Fruit fly (Drosophila melanogaster) whole organism, embryonic: Measurements from ENCODE around the gene CG17593.
A peak's percentile ranks its signal among the peaks of the same experiment; 100 is the strongest.

Experiments
- ATbp ChIP-seq: fragments of 200-800 bp; sonication (Bioruptor generic); optimal IDR thresholded peaks from 2 replicates; lab custom pipeline; 2017; ENCODE audit warnings: missing biosample characterization, mild to moderate bottlenecking, missing genetic modification characterization, missing genetic modification reagents
- BEAF-32 ChIP-seq: fragments of 200-800 bp; sonication (Bioruptor generic); optimal IDR thresholded peaks from 3 replicates; lab custom pipeline; 2017; ENCODE audit warnings: missing biosample characterization, missing genetic modification characterization, mild to moderate bottlenecking, moderate library complexity, missing genetic modification reagents
- CG10366 ChIP-seq: fragments of 200-800 bp; sonication (Bioruptor generic); IDR thresholded peaks from 2 replicates; pipeline ENCODE4 v1.3.6; 2022; ENCODE audit warnings: missing biosample characterization, missing genetic modification characterization
- CG1233 ChIP-seq: fragments of 200-800 bp; sonication (Bioruptor generic); optimal IDR thresholded peaks from 4 replicates; lab custom pipeline; 2018; ENCODE audit warnings: missing biosample characterization, mild to moderate bottlenecking, missing genetic modification characterization
- CG12391 ChIP-seq: fragments of 200-800 bp; sonication (Bioruptor generic); optimal IDR thresholded peaks from 3 replicates; lab custom pipeline; 2018; ENCODE audit warnings: missing biosample characterization, mild to moderate bottlenecking, missing genetic modification characterization, moderate library complexity
- CG13287 ChIP-seq: fragments of 200-800 bp; sonication (Bioruptor generic); IDR thresholded peaks from 2 replicates; pipeline ENCODE4 v1.3.6; 2022; ENCODE audit warnings: missing biosample characterization, missing genetic modification characterization; ENCODE audit not compliant: partially characterized antibody
- CG15601 ChIP-seq: fragments of 200-800 bp; sonication (Bioruptor generic); optimal IDR thresholded peaks from 3 replicates; lab custom pipeline; 2019; ENCODE audit warnings: missing biosample characterization, mild to moderate bottlenecking, missing genetic modification characterization, moderate library complexity
- CG1602 ChIP-seq: fragments of 200-800 bp; sonication (Bioruptor generic); optimal IDR thresholded peaks from 3 replicates; lab custom pipeline; 2016; ENCODE audit warnings: missing biosample characterization, missing genetic modification characterization
- CG16813 ChIP-seq: fragments of 200-800 bp; sonication (Bioruptor generic); IDR thresholded peaks from 3 replicates; pipeline ENCODE4 v1.3.6; 2022; ENCODE audit warnings: missing biosample characterization, missing genetic modification characterization; ENCODE audit not compliant: partially characterized antibody
- CG17612 ChIP-seq: fragments of 200-800 bp; sonication (Bioruptor generic); IDR thresholded peaks from 2 replicates; pipeline ENCODE4 v1.3.6; 2022; ENCODE audit warnings: missing biosample characterization, missing genetic modification characterization
- CG2116 ChIP-seq: fragments of 200-800 bp; sonication (Bioruptor generic); optimal IDR thresholded peaks from 3 replicates; lab custom pipeline; 2018; ENCODE audit warnings: missing biosample characterization, mild to moderate bottlenecking, missing genetic modification characterization
- CG2712 ChIP-seq: fragments of 200-800 bp; optimal IDR thresholded peaks from 3 replicates; lab custom pipeline; 2019; ENCODE audit warnings: missing biosample characterization, mild to moderate bottlenecking, missing genetic modification characterization, moderate library complexity
- CG2875 ChIP-seq: fragments of 200-800 bp; sonication (Bioruptor generic); optimal IDR thresholded peaks from 2 replicates; lab custom pipeline; 2017; ENCODE audit warnings: missing biosample characterization, mild to moderate bottlenecking, missing genetic modification characterization, missing genetic modification reagents
- CG31441 ChIP-seq: fragments of 200-800 bp; sonication (Bioruptor generic); IDR thresholded peaks from 2 replicates; pipeline ENCODE4 v1.3.6; 2022; ENCODE audit warnings: missing biosample characterization, missing genetic modification characterization
- CG3838 ChIP-seq: fragments of 200-800 bp; sonication (Bioruptor generic); optimal IDR thresholded peaks from 3 replicates; lab custom pipeline; 2016; ENCODE audit warnings: missing biosample characterization, missing genetic modification characterization
- CG4404 ChIP-seq: fragments of 200-800 bp; sonication (Bioruptor generic); IDR thresholded peaks from 2 replicates; pipeline ENCODE4 v1.3.6; 2022; ENCODE audit warnings: missing biosample characterization, missing genetic modification characterization
- CG4707 ChIP-seq: fragments of 200-800 bp; sonication (Bioruptor generic); optimal IDR thresholded peaks from 2 replicates; lab custom pipeline; 2018; ENCODE audit warnings: missing biosample characterization, mild to moderate bottlenecking, missing genetic modification characterization, moderate library complexity
- CG6272 ChIP-seq: fragments of 200-800 bp; sonication (Bioruptor generic); IDR thresholded peaks from 2 replicates; pipeline ENCODE4 v1.3.6; 2022; ENCODE audit warnings: missing biosample characterization, missing genetic modification characterization
- CG6654 ChIP-seq: fragments of 200-800 bp; sonication (Bioruptor generic); optimal IDR thresholded peaks from 2 replicates; lab custom pipeline; 2017; ENCODE audit warnings: missing biosample characterization, mild to moderate bottlenecking, missing genetic modification characterization
- CG6765 ChIP-seq: fragments of 200-800 bp; sonication (Bioruptor generic); optimal IDR thresholded peaks from 3 replicates; lab custom pipeline; 2017; ENCODE audit warnings: missing biosample characterization, mild to moderate bottlenecking, missing genetic modification characterization
- CG7839 ChIP-seq: fragments of 200-800 bp; sonication (Bioruptor generic); optimal IDR thresholded peaks from 3 replicates; lab custom pipeline; 2018; ENCODE audit warnings: missing biosample characterization, mild to moderate bottlenecking, missing genetic modification characterization, moderate library complexity
- CG8944 ChIP-seq: fragments of 200-800 bp; sonication (Bioruptor generic); optimal IDR thresholded peaks from 3 replicates; lab custom pipeline; 2016; ENCODE audit warnings: missing biosample characterization, missing genetic modification characterization
- CG9609 ChIP-seq: fragments of 200-800 bp; sonication (Bioruptor generic); optimal IDR thresholded peaks from 3 replicates; lab custom pipeline; 2016; ENCODE audit warnings: missing biosample characterization, missing genetic modification characterization
- CG9797 ChIP-seq: fragments of 200-800 bp; sonication (Bioruptor generic); optimal IDR thresholded peaks from 3 replicates; lab custom pipeline; 2018; ENCODE audit warnings: missing biosample characterization, mild to moderate bottlenecking, missing genetic modification characterization
- Dfd ChIP-seq, 2 experiments: fragments of >200 bp; optimal IDR thresholded peaks; 2 replicates each; lab custom pipeline; 2017; ENCODE audit warnings: missing biosample characterization in 2 of 2, missing genetic modification characterization in 2 of 2
- Eip74EF ChIP-seq, 2 experiments: fragments of 200-800 bp in 1 of 2; fragments of >200 bp in 1 of 2; sonication (Bioruptor generic) in 1 of 2; optimal IDR thresholded peaks; 2 replicates each; lab custom pipeline; 2017 to 2019; ENCODE audit warnings: missing biosample characterization in 2 of 2, missing genetic modification characterization in 2 of 2, mild to moderate bottlenecking in 1 of 2, moderate library complexity in 1 of 2
- Fer3 ChIP-seq: fragments of 200-800 bp; sonication (Bioruptor generic); optimal IDR thresholded peaks from 2 replicates; lab custom pipeline; 2018; ENCODE audit warnings: missing biosample characterization, mild to moderate bottlenecking, missing genetic modification characterization, moderate library complexity
- H15 ChIP-seq: fragments of 200-800 bp; sonication (Bioruptor generic); IDR thresholded peaks from 3 replicates; pipeline ENCODE4 v1.3.6; 2022; ENCODE audit warnings: missing biosample characterization, missing genetic modification characterization
- Lim3 ChIP-seq: fragments of 200-800 bp; sonication (Bioruptor generic); IDR thresholded peaks from 2 replicates; pipeline ENCODE4 v1.3.6; 2022; ENCODE audit warnings: missing biosample characterization, missing genetic modification characterization
- MESR4 ChIP-seq: fragments of 200-800 bp; sonication (Bioruptor generic); optimal IDR thresholded peaks from 2 replicates; lab custom pipeline; 2018; ENCODE audit warnings: missing biosample characterization, mild to moderate bottlenecking, missing genetic modification characterization, moderate library complexity
- MTF-1 ChIP-seq: fragments of 200-800 bp; sonication (Bioruptor generic); optimal IDR thresholded peaks from 2 replicates; lab custom pipeline; 2018; ENCODE audit warnings: missing biosample characterization, mild to moderate bottlenecking, missing genetic modification characterization, borderline replicate concordance
- Ravus ChIP-seq: fragments of 200-800 bp; sonication (Bioruptor generic); IDR thresholded peaks from 2 replicates; pipeline ENCODE4 v1.3.6; 2022; ENCODE audit warnings: missing biosample characterization, missing genetic modification characterization
- Sin3A ChIP-seq: fragments of >200 bp; optimal IDR thresholded peaks from 2 replicates; lab custom pipeline; 2018
- Sry-β ChIP-seq: fragments of 200-800 bp; sonication (Bioruptor generic); optimal IDR thresholded peaks from 2 replicates; lab custom pipeline; 2018; ENCODE audit warnings: missing biosample characterization, mild to moderate bottlenecking, missing genetic modification characterization, moderate library complexity
- ato ChIP-seq: fragments of 200-800 bp; sonication (Bioruptor generic); IDR thresholded peaks from 2 replicates; pipeline ENCODE4 v1.3.6; 2022; ENCODE audit warnings: missing biosample characterization, missing genetic modification characterization; ENCODE audit not compliant: partially characterized antibody
- dmrt99B ChIP-seq: fragments of 200-800 bp; sonication (Bioruptor generic); optimal IDR thresholded peaks from 2 replicates; lab custom pipeline; 2018; ENCODE audit warnings: missing biosample characterization, mild to moderate bottlenecking, missing genetic modification characterization, moderate library complexity
- en ChIP-seq: fragments of 200-800 bp; sonication (Bioruptor generic); optimal IDR thresholded peaks from 2 replicates; lab custom pipeline; 2016; ENCODE audit warnings: missing biosample characterization, missing genetic modification characterization
- exex ChIP-seq: fragments of 200-800 bp; sonication (Bioruptor generic); optimal IDR thresholded peaks from 4 replicates; lab custom pipeline; 2018; ENCODE audit warnings: missing biosample characterization, mild to moderate bottlenecking, missing genetic modification characterization, moderate library complexity
- fd3F ChIP-seq: fragments of 200-800 bp; sonication (Bioruptor generic); optimal IDR thresholded peaks from 2 replicates; lab custom pipeline; 2018; ENCODE audit warnings: missing biosample characterization, mild to moderate bottlenecking, missing genetic modification characterization, moderate library complexity
- gem ChIP-seq: fragments of 200-800 bp; sonication (Bioruptor generic); optimal IDR thresholded peaks from 2 replicates; lab custom pipeline; 2019; ENCODE audit warnings: missing biosample characterization, mild to moderate bottlenecking, missing genetic modification characterization, moderate library complexity
- lmd ChIP-seq: fragments of 200-800 bp; sonication (Bioruptor generic); IDR thresholded peaks from 2 replicates; pipeline ENCODE4 v1.3.6; 2022; ENCODE audit warnings: missing biosample characterization, missing genetic modification characterization
- nerfin-2 ChIP-seq: fragments of 200-800 bp; sonication (Bioruptor generic); IDR thresholded peaks from 2 replicates; pipeline ENCODE4 v1.3.6; 2022; ENCODE audit warnings: missing biosample characterization, missing genetic modification characterization; ENCODE audit not compliant: partially characterized antibody
- nom ChIP-seq: fragments of 200-800 bp; sonication (Bioruptor generic); optimal IDR thresholded peaks from 2 replicates; lab custom pipeline; 2017; ENCODE audit warnings: missing biosample characterization, missing genetic modification characterization, mild to moderate bottlenecking, moderate library complexity, missing genetic modification reagents
- sd ChIP-seq: fragments of 200-800 bp; sonication (Bioruptor generic); optimal IDR thresholded peaks from 3 replicates; lab custom pipeline; 2018; ENCODE audit warnings: missing biosample characterization, mild to moderate bottlenecking, missing genetic modification characterization, moderate library complexity
- sens-2 ChIP-seq: fragments of 200-800 bp; sonication (Bioruptor generic); IDR thresholded peaks from 2 replicates; pipeline ENCODE4 v1.3.6; 2022; ENCODE audit warnings: missing biosample characterization, missing genetic modification characterization
- slbo ChIP-seq: fragments of 200-800 bp; sonication (Bioruptor generic); IDR thresholded peaks from 2 replicates; pipeline ENCODE4 v1.3.6; 2022; ENCODE audit warnings: missing biosample characterization, missing genetic modification characterization
- stwl ChIP-seq: fragments of 200-800 bp; sonication (Bioruptor generic); optimal IDR thresholded peaks from 3 replicates; lab custom pipeline; 2018; ENCODE audit warnings: missing biosample characterization, mild to moderate bottlenecking, missing genetic modification characterization, moderate library complexity
- tna ChIP-seq: fragments of 200-800 bp; sonication (Bioruptor generic); IDR thresholded peaks from 2 replicates; pipeline ENCODE4 v1.3.6; 2022; ENCODE audit warnings: missing biosample characterization, missing genetic modification characterization; ENCODE audit not compliant: partially characterized antibody
- tx ChIP-seq: fragments of 200-800 bp; sonication (Bioruptor generic); optimal IDR thresholded peaks from 2 replicates; lab custom pipeline; 2016; ENCODE audit warnings: missing biosample characterization, missing genetic modification characterization
- z ChIP-seq: fragments of 200-800 bp; sonication (Bioruptor generic); IDR thresholded peaks from 3 replicates; pipeline ENCODE4 v1.3.6; 2022; ENCODE audit warnings: missing biosample characterization, missing genetic modification characterization

CG17593 gene

dm6 chr2L:3532973-3533525 lies 18.4 kb downstream of the CG17593 start (continued):
- TF ChIP-seq Lim3 (no peak), ato (GFP tag; lab: Robert Waterston, UW) (no peak), CG2712 (peak; percentile 69), Dfd (GFP tag; optimal IDR thresholded peaks at IDR 0.05; lab: Kevin White, UChicago) (no peak), CG2116 (GFP tag; lab: Kevin White, UChicago) (no peak), sd (tag; lab: Kevin White, UChicago) (no peak), CG10366 (no peak; the same call in 1 of the 2 replicates), CG1233 (peak; percentile 46), CG12391 (tag; lab: Kevin White, UChicago) (peak; percentile 54), CG1602 (GFP tag; lab: Kevin White, UChicago) (peak; percentile 28), slbo (GFP tag; lab: Robert Waterston, UW) (no peak), dmrt99B (tag; lab: Kevin White, UChicago) (peak; percentile 15), stwl (no peak), CG31441 (GFP tag; lab: Robert Waterston, UW) (peak; percentile 52; the same call in 1 of the 2 replicates), H15 (no peak), CG2875 (GFP tag; lab: Kevin White, UChicago) (peak; percentile 22), fd3F (GFP tag; lab: Kevin White, UChicago) (no peak), CG6272 (GFP tag; lab: Robert Waterston, UW) (no peak), Sry-β (GFP tag; lab: Kevin White, UChicago) (no peak), tna (GFP tag; lab: Robert Waterston, UW) (no peak), Fer3 (tag; lab: Kevin White, UChicago) (no peak), CG13287 (no peak), CG9609 (GFP tag; lab: Kevin White, UChicago) (peak; percentile 56), CG16813 (no peak), CG17612 (no peak), Ravus (no peak), CG3838 (no peak), sens-2 (GFP tag; lab: Robert Waterston, UW) (no peak), gem (peak; percentile 67), CG6765 (GFP tag; lab: Kevin White, UChicago) (no peak), MTF-1 (GFP tag; lab: Kevin White, UChicago) (no peak), CG4707 (GFP tag; lab: Kevin White, UChicago) (peak; percentile 17), en (GFP tag; lab: Kevin White, UChicago) (peak; percentile 61), ATbp (GFP tag; lab: Kevin White, UChicago) (peak; percentile 11), nerfin-2 (GFP tag; lab: Robert Waterston, UW) (no peak), z (GFP tag; lab: Robert Waterston, UW) (no peak), nom (GFP tag; lab: Kevin White, UChicago) (no peak), MESR4 (no peak), lmd (peak; percentile 47), tx (GFP tag; lab: Kevin White, UChicago) (peak; percentile 25), Eip74EF (GFP tag; optimal IDR thresholded peaks at IDR 0.05; lab: Kevin White, UChicago) (no peak), CG7839 (peak; percentile 44), Sin3A (lab: Kevin White, UChicago) (no peak), exex (tag; lab: Kevin White, UChicago) (no peak), CG15601 (tag; lab: Kevin White, UChicago) (no peak), CG8944 (GFP tag; lab: Kevin White, UChicago) (peak; percentile 36), CG6654 (GFP tag; lab: Kevin White, UChicago) (peak; percentile 4), BEAF-32 (no peak), CG9797 (no peak), CG4404 (GFP tag; lab: Robert Waterston, UW) (peak; percentile 85)
